Worm (Caenorhabditis elegans) whole organism, L3 larva: ENCODE results near the gene oma-2.

Experiments used
- R02D3.7 ChIP-seq: fragments of 150-350 bp; optimal IDR thresholded peaks from 2 replicates; lab custom pipeline; 2014; ENCODE audit warnings: missing biosample characterization, missing genetic modification characterization
- ZK546.5 ChIP-seq: sonication (generic microtip); optimal IDR thresholded peaks from 2 replicates; lab custom pipeline; 2017; ENCODE audit warnings: missing biosample characterization, missing genetic modification characterization
- ceh-16 ChIP-seq: sonication (generic microtip); optimal IDR thresholded peaks from 2 replicates; lab custom pipeline; 2017; ENCODE audit warnings: missing biosample characterization, missing genetic modification characterization
- ceh-28 ChIP-seq: fragments of 150-350 bp; optimal IDR thresholded peaks from 2 replicates; lab custom pipeline; 2014; ENCODE audit warnings: missing biosample characterization, missing genetic modification reagents, missing genetic modification characterization
- ceh-82 ChIP-seq: fragments of 150-350 bp; optimal IDR thresholded peaks from 2 replicates; lab custom pipeline; 2014; ENCODE audit warnings: missing biosample characterization, missing genetic modification characterization
- egl-27 ChIP-seq: sonication (generic microtip); optimal IDR thresholded peaks from 4 replicates; lab custom pipeline; 2017; ENCODE audit warnings: missing biosample characterization, missing genetic modification reagents, missing genetic modification characterization
- egl-5 ChIP-seq: fragments of 150-350 bp; optimal IDR thresholded peaks from 2 replicates; lab custom pipeline; 2017; ENCODE audit warnings: missing biosample characterization, missing genetic modification reagents, missing genetic modification characterization, inconsistent platforms
- elt-1 ChIP-seq: fragments of 150-350 bp; optimal IDR thresholded peaks from 2 replicates; lab custom pipeline; 2014; ENCODE audit warnings: missing biosample characterization, missing genetic modification characterization
- elt-2 ChIP-seq: sonication (generic microtip); optimal IDR thresholded peaks from 2 replicates; lab custom pipeline; 2016; ENCODE audit warnings: missing genetic modification reagents, mild to moderate bottlenecking, missing genetic modification characterization, missing compliant biosample characterization
- elt-3 ChIP-seq, 3 experiments: fragments of 150-350 bp in 1 of 3; sonication (generic microtip) in 2 of 3; optimal IDR thresholded peaks; 2 replicates in 2 of 3; 4 replicates in 1 of 3; lab custom pipeline; 2014 to 2017; ENCODE audit warnings: missing biosample characterization in 3 of 3, missing genetic modification characterization in 3 of 3
- eor-1 ChIP-seq, 2 experiments: fragments of 150-350 bp; optimal IDR thresholded peaks; 2 replicates each; lab custom pipeline; 2014 to 2018; ENCODE audit warnings: missing biosample characterization in 2 of 2, missing genetic modification characterization in 2 of 2
- fkh-10 ChIP-seq: sonication (generic microtip); optimal IDR thresholded peaks from 2 replicates; lab custom pipeline; 2017; ENCODE audit warnings: missing biosample characterization, missing genetic modification reagents, missing genetic modification characterization
- fkh-2 ChIP-seq: fragments of 150-350 bp; optimal IDR thresholded peaks from 2 replicates; lab custom pipeline; 2014; ENCODE audit warnings: missing biosample characterization, missing genetic modification reagents, missing genetic modification characterization
- fos-1 ChIP-seq: fragments of 150-350 bp; optimal IDR thresholded peaks from 2 replicates; lab custom pipeline; 2014; ENCODE audit warnings: missing biosample characterization, missing genetic modification characterization
- hmg-11 ChIP-seq: sonication (generic microtip); optimal IDR thresholded peaks from 2 replicates; lab custom pipeline; 2016; ENCODE audit warnings: missing genetic modification characterization, missing compliant biosample characterization
- jun-1 ChIP-seq: fragments of 150-350 bp; optimal IDR thresholded peaks from 2 replicates; lab custom pipeline; 2014; ENCODE audit warnings: missing biosample characterization, missing genetic modification reagents, missing genetic modification characterization
- lin-15B ChIP-seq: fragments of 150-350 bp; optimal IDR thresholded peaks from 2 replicates; lab custom pipeline; 2014; ENCODE audit warnings: missing biosample characterization, missing genetic modification characterization
- lin-39 ChIP-seq: fragments of 150-350 bp; optimal IDR thresholded peaks from 2 replicates; lab custom pipeline; 2018; ENCODE audit warnings: missing biosample characterization, missing genetic modification reagents, missing genetic modification characterization
- lsy-12 ChIP-seq: sonication (generic microtip); optimal IDR thresholded peaks from 2 replicates; lab custom pipeline; 2016; ENCODE audit warnings: mild to moderate bottlenecking, missing genetic modification characterization, missing compliant biosample characterization
- mdl-1 ChIP-seq: fragments of 150-350 bp; optimal IDR thresholded peaks from 2 replicates; lab custom pipeline; 2014; ENCODE audit warnings: missing biosample characterization, missing genetic modification characterization
- mml-1 ChIP-seq: fragments of 150-350 bp; sonication (generic microtip); optimal IDR thresholded peaks from 3 replicates; lab custom pipeline; 2014; ENCODE audit warnings: missing biosample characterization, missing genetic modification characterization
- nfya-1 ChIP-seq: sonication (generic microtip); optimal IDR thresholded peaks from 2 replicates; lab custom pipeline; 2017; ENCODE audit warnings: missing genetic modification characterization, mild to moderate bottlenecking, missing compliant biosample characterization, antibody characterized with exemption, moderate library complexity; ENCODE audit not compliant: insufficient read depth
- nhr-11 ChIP-seq: fragments of 150-350 bp; optimal IDR thresholded peaks from 2 replicates; lab custom pipeline; 2014; ENCODE audit warnings: missing biosample characterization, missing genetic modification characterization
- nhr-23 ChIP-seq: fragments of 150-350 bp; optimal IDR thresholded peaks from 2 replicates; lab custom pipeline; 2014; ENCODE audit warnings: missing biosample characterization, missing genetic modification reagents, missing genetic modification characterization
- nhr-237 ChIP-seq: fragments of 150-350 bp; optimal IDR thresholded peaks from 2 replicates; lab custom pipeline; 2014; ENCODE audit warnings: missing biosample characterization, missing genetic modification characterization
- nhr-25 ChIP-seq: sonication (generic microtip); optimal IDR thresholded peaks from 2 replicates; lab custom pipeline; 2017; ENCODE audit warnings: missing biosample characterization, missing genetic modification characterization
- nhr-28 ChIP-seq: fragments of 150-350 bp; optimal IDR thresholded peaks from 2 replicates; lab custom pipeline; 2014; ENCODE audit warnings: missing biosample characterization, missing genetic modification characterization
- nhr-43 ChIP-seq: sonication (generic microtip); optimal IDR thresholded peaks from 2 replicates; lab custom pipeline; 2016; ENCODE audit warnings: mild to moderate bottlenecking, missing genetic modification characterization, missing compliant biosample characterization; ENCODE audit not compliant: poor library complexity, severe bottlenecking
- nhr-67 ChIP-seq: fragments of 150-350 bp; optimal IDR thresholded peaks from 2 replicates; lab custom pipeline; 2014; ENCODE audit warnings: missing biosample characterization, missing genetic modification characterization
- nhr-76 ChIP-seq: fragments of 150-350 bp; sonication (generic microtip); optimal IDR thresholded peaks from 5 replicates; lab custom pipeline; 2014; ENCODE audit warnings: missing biosample characterization, missing genetic modification characterization
- nhr-77 ChIP-seq: fragments of 150-350 bp; optimal IDR thresholded peaks from 2 replicates; lab custom pipeline; 2014; ENCODE audit warnings: missing biosample characterization, missing genetic modification characterization
- pha-4 ChIP-seq: fragments of 150-350 bp; optimal IDR thresholded peaks from 2 replicates; lab custom pipeline; 2014; ENCODE audit warnings: missing biosample characterization, missing genetic modification reagents, missing genetic modification characterization
- pqm-1 ChIP-seq: fragments of 150-350 bp; optimal IDR thresholded peaks from 2 replicates; lab custom pipeline; 2017; ENCODE audit warnings: missing biosample characterization, missing genetic modification characterization, inconsistent platforms
- sea-2 ChIP-seq: fragments of 150-350 bp; sonication (generic microtip); optimal IDR thresholded peaks from 4 replicates; lab custom pipeline; 2014; ENCODE audit warnings: missing biosample characterization, missing genetic modification reagents, missing genetic modification characterization
- snpc-4 ChIP-seq: fragments of 150-350 bp; optimal IDR thresholded peaks from 2 replicates; lab custom pipeline; 2014; ENCODE audit warnings: missing biosample characterization, missing genetic modification characterization
- tbx-2 ChIP-seq: sonication (generic microtip); optimal IDR thresholded peaks from 2 replicates; lab custom pipeline; 2016; ENCODE audit warnings: mild to moderate bottlenecking, missing genetic modification characterization, missing compliant biosample characterization
- unc-39 ChIP-seq: sonication (generic microtip); optimal IDR thresholded peaks from 4 replicates; lab custom pipeline; 2017; ENCODE audit warnings: missing biosample characterization, missing genetic modification characterization
- unc-62 ChIP-seq: fragments of 150-350 bp; sonication (generic microtip); optimal IDR thresholded peaks from 4 replicates; lab custom pipeline; 2014; ENCODE audit warnings: missing biosample characterization, missing genetic modification reagents, missing genetic modification characterization
- ztf-11 ChIP-seq: fragments of 150-350 bp; optimal IDR thresholded peaks from 2 replicates; lab custom pipeline; 2014; ENCODE audit warnings: missing biosample characterization, missing genetic modification characterization
- ztf-4 ChIP-seq: fragments of 150-350 bp; optimal IDR thresholded peaks from 2 replicates; lab custom pipeline; 2014; ENCODE audit warnings: missing biosample characterization, missing genetic modification characterization

The oma-2 gene

DNA sequence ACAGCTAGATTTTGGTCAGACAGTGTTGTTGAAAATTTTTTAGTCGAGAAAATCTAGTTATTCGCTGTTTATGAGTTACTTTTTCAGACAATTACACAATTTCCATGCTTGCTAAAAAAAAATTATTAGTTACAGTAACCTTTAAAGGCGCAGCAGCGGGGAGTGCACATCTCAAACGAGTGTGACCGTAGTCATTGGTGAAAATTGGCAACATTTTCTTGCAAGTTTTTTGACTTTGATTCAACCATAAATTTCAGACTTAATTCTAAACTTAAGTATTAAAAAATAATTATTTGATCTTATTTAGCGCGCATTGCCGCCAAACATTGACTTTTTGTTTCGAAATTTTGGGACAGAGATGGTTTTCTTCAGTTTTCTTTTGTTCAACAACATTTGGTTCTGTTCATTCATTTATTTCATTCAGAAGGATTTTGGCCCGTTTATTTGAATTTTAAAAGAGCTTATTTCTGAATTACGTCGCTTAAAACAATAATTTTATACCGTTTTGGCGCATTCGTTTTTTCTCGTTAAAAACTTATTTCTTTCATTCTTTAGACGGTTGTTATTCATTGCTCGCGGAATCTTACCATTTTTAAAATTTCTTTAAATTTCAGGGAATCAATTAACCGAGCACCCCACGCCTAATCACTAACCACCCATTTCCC lies at the start of gene oma-2:
oma-2 (plus strand) TSS at position 615 of the 665 bp plus-strand sequence.
- no peak for TF ChIP-seq elt-2
- TF ChIP-seq hmg-11 (tag; lab: Kevin White, UChicago) = no peak
- no peak for TF ChIP-seq ztf-11 (tag; lab: Kevin White, UChicago)
- no peak for TF ChIP-seq tbx-2 (tag; lab: Kevin White, UChicago)
- no peak for TF ChIP-seq mdl-1 (tag; lab: Kevin White, UChicago)
- peak; percentile 57 for TF ChIP-seq nhr-43 (tag; lab: Kevin White, UChicago)
- TF ChIP-seq, all 47 proteins: peak for 1

DNA sequence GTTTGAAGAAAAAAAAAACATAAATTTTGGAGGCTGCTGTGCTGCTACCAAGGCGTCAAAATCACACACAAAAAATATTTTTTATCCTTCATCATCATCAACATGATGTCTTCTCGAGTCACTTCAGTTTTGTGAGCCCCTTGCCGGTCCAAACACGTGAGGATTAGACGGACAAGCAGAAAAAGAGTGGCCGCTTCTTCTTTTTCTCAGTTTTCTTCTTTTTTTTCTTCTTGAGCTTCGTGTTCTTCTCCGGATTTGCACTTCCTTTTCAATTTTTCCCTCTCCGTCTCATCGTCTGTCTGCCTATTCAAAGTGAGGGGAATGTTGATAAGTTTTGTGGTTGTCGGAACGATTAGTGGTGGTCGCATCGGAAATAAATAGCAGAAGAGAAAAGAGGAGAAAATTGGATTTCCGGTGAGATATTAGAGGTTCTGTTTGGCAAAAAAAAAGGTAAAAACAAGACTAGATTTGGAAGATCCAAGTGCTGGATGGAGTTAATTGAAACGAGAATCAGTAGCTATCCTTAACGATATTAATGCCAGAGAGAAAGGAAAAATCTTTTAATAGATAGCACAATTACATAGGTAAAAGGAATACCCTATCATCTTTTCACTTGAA lies 48.8 kb upstream of the oma-2 start:
- TF ChIP-seq elt-1 (tag; lab: Kevin White, UChicago) (peak; percentile 43), pqm-1 (no peak), snpc-4 (tag; lab: Kevin White, UChicago) (peak; percentile 43), nfya-1 (tag; lab: Kevin White, UChicago) (peak; percentile 56), lin-15B (tag; lab: Kevin White, UChicago) (peak; percentile 30), nhr-43 (tag; lab: Kevin White, UChicago) (no peak), lin-39 (tag; lab: Kevin White, UChicago) (peak; percentile 77), unc-62 (GFP tag; lab: Kevin White, UChicago) (no peak), fkh-10 (peak; percentile 34)

DNA sequence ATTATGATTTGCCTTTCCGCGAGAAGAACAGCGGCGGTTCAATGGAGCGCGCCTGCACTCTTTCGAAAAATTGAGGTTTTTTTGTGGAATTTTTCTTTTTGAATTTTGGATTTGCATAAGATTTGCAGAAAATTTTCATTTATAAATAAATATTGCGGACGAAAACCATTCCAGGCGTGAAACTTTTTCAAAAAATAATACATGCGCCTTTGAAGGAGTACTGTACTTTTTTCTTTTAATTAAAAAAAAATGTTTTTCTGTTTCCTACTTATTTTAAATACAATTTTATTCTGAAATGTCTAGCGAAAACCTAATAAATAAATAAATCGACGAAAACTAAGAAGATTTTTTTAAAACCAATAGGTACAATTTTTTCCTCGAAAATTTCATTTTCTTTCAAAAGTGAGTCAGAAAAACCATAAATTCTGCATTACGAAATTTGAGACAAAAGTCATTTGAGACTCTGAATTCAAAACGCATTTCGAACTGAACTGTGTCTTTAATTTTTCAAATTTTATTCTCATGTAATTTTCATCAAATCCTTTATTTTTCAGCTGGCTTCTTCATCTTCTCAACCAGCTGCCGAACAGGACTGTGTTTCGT lies 48.1 kb upstream of the oma-2 start, which contains the start of gene F26D11.1:
F26D11.1 (plus strand) TSS at position 553 of the 603 bp plus-strand sequence.
- TF ChIP-seq ztf-4 (no peak), ceh-82 (tag; lab: Kevin White, UChicago) (no peak), nfya-1 (tag; lab: Kevin White, UChicago) (no peak), R02D3.7 (tag; lab: Kevin White, UChicago) (no peak), elt-2 (no peak), ZK546.5 (tag; lab: Kevin White, UChicago) (no peak), nhr-28 (tag; lab: Kevin White, UChicago) (no peak), pqm-1 (no peak), tbx-2 (tag; lab: Kevin White, UChicago) (no peak), fkh-2 (tag; lab: Kevin White, UChicago) (no peak), sea-2 (GFP tag; lab: Kevin White, UChicago) (no peak), eor-1 (tag; optimal IDR thresholded peaks at IDR 0.05; lab: Kevin White, UChicago) (no peak), lsy-12 (tag; lab: Kevin White, UChicago) (no peak), unc-39 (tag; lab: Kevin White, UChicago) (no peak), nhr-25 (tag; lab: Kevin White, UChicago) (no peak), egl-5 (no peak), elt-1 (tag; lab: Kevin White, UChicago) (no peak), nhr-237 (tag; lab: Kevin White, UChicago) (no peak), nhr-76 (no peak)

DNA sequence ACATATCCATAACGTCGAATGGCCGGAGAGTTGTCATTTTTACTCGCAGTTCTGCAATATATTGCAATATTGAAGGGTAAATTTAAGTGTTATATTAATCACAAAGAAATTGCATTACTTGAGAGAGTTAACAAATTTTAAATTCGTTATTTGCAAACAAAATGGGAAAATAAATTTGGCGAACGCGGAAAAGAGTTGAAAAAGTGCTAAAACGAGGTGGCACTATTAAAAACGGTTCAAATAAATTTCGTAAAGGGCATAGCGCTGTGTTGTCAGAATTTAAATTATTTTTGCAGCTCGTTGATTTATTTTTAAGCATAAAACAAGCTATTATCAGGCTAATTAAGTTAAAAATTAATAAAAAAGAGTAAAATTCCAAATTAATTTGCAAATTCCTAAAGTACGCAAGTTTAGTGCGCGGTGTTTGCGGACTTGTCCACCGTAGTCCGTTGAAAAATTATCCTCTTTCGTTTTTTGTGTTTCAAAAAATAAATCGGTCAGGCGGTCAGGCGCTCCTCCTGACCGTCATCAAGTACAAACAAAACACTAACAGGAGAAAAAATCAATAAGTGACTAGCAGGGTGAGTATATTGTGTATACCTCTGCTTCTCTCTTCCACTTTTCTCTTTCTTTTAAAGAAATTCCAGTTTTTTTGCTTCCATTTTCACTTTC lies 45.7 kb upstream of the oma-2 start, which contains the start of the genes natb-1 and abhd-12:
natb-1 (minus strand) TSS at position 51 of the 672 bp plus-strand sequence.
abhd-12 (plus strand) TSS at position 499 of the 672 bp plus-strand sequence.
- TF ChIP-seq nhr-28 (tag; lab: Kevin White, UChicago) (no peak), ceh-28 (tag; lab: Kevin White, UChicago) (peak; percentile 58), nfya-1 (tag; lab: Kevin White, UChicago) (peak; percentile 67), pha-4 (peak; percentile 87), R02D3.7 (tag; lab: Kevin White, UChicago) (no peak), nhr-76 (no peak), nhr-67 (no peak), fkh-10 (no peak), nhr-43 (tag; lab: Kevin White, UChicago) (no peak), tbx-2 (tag; lab: Kevin White, UChicago) (no peak), fkh-2 (tag; lab: Kevin White, UChicago) (no peak), ceh-16 (tag; lab: Kevin White, UChicago) (no peak), jun-1 (no peak), ztf-11 (tag; lab: Kevin White, UChicago) (no peak), elt-1 (tag; lab: Kevin White, UChicago) (no peak), fos-1 (tag; lab: Kevin White, UChicago) (no peak), ZK546.5 (tag; lab: Kevin White, UChicago) (no peak), nhr-23 (tag; lab: Kevin White, UChicago) (peak; percentile 41), eor-1 (tag; optimal IDR thresholded peaks at IDR 0.05; lab: Kevin White, UChicago) (no peak), pqm-1 (peak; percentile 21), nhr-25 (tag; lab: Kevin White, UChicago) (peak; percentile 29), nhr-237 (tag; lab: Kevin White, UChicago) (no peak), elt-3 (tag; optimal IDR thresholded peaks at IDR 0.05; lab: Kevin White, UChicago) (no peak), egl-27 (no peak), nhr-11 (tag; lab: Kevin White, UChicago) (no peak), mml-1 (tag; lab: Kevin White, UChicago) (no peak), nhr-77 (tag; lab: Kevin White, UChicago) (no peak)
